Fruit fly (Drosophila melanogaster) whole organism, prepupa: Measurements from ENCODE around the gene CG34404.

Experiments
- Blimp-1 ChIP-seq: fragments of 200-800 bp; sonication (Bioruptor generic); optimal IDR thresholded peaks from 3 replicates; lab custom pipeline; 2017; ENCODE audit warnings: missing biosample characterization, missing genetic modification characterization, mild to moderate bottlenecking, moderate library complexity, missing genetic modification reagents
- CG6808 ChIP-seq: fragments of 200-800 bp; sonication (Bioruptor generic); optimal IDR thresholded peaks from 3 replicates; lab custom pipeline; 2017; ENCODE audit warnings: missing biosample characterization, missing genetic modification characterization, mild to moderate bottlenecking, moderate library complexity, missing genetic modification reagents
- CG7368 ChIP-seq: fragments of 200-800 bp; sonication (Bioruptor generic); optimal IDR thresholded peaks from 3 replicates; lab custom pipeline; 2016; ENCODE audit warnings: missing biosample characterization, missing genetic modification characterization
- CG8319 ChIP-seq: fragments of 200-800 bp; sonication (Bioruptor generic); optimal IDR thresholded peaks from 3 replicates; lab custom pipeline; 2016; ENCODE audit warnings: missing biosample characterization, missing genetic modification characterization
- Eip75B ChIP-seq: fragments of 200-800 bp; sonication (Bioruptor generic); optimal IDR thresholded peaks from 3 replicates; lab custom pipeline; 2016; ENCODE audit warnings: missing biosample characterization, missing genetic modification characterization
- Gug ChIP-seq: fragments of 200-800 bp; sonication (Bioruptor generic); IDR thresholded peaks from 2 replicates; pipeline ENCODE4 v1.3.6; 2022; ENCODE audit warnings: missing biosample characterization, missing genetic modification characterization
- Sox102F ChIP-seq: fragments of 200-800 bp; sonication (Bioruptor generic); optimal IDR thresholded peaks from 2 replicates; lab custom pipeline; 2016; ENCODE audit warnings: missing biosample characterization, mild to moderate bottlenecking, missing genetic modification characterization
- Sox14 ChIP-seq: fragments of 200-800 bp; sonication (Bioruptor generic); optimal IDR thresholded peaks from 3 replicates; lab custom pipeline; 2016; ENCODE audit warnings: missing biosample characterization, missing genetic modification characterization
- fd59A ChIP-seq: fragments of 200-800 bp; sonication (Bioruptor generic); optimal IDR thresholded peaks from 2 replicates; lab custom pipeline; 2017; ENCODE audit warnings: missing biosample characterization, mild to moderate bottlenecking, missing genetic modification characterization, missing genetic modification reagents
- fd85E ChIP-seq: fragments of 200-800 bp; sonication (Bioruptor generic); optimal IDR thresholded peaks from 3 replicates; lab custom pipeline; 2016; ENCODE audit warnings: missing biosample characterization, missing genetic modification characterization
- svp ChIP-seq: fragments of 200-800 bp; sonication (Bioruptor generic); peaks from one replicate; lab custom pipeline; 2016; ENCODE audit warnings: missing biosample characterization, missing genetic modification characterization

DNA sequence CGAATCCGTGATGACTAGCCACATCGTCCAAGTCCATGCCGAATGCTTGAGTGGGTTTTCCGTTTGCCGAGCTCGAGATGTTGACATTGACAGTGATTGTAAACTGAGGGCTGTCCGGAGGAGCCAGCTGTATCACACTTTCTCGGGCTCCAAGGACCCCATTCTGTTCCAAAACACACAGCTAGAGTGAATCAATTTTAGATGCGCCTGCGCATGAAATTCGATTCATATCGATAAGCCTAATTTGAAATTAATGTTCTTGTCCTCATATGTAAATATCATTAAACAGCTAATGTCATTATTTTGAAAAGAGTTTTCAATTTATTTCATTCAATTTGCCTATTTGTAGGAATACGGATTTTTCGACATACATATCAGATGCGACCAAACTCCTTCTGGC lies 2.3 kb upstream of the CG34404 start, which contains the start of gene CG14868:
- TF ChIP-seq fd85E (no peak), Gug (GFP tag; lab: Robert Waterston, UW) (no peak), CG8319 (no peak), Blimp-1 (GFP tag; lab: Kevin White, UChicago) (no peak), Sox102F (GFP tag; lab: Kevin White, UChicago) (no peak), CG7368 (GFP tag; lab: Kevin White, UChicago) (no peak), CG6808 (no peak), Sox14 (no peak), fd59A (GFP tag; lab: Kevin White, UChicago) (no peak), svp (GFP tag; lab: Kevin White, UChicago) (no peak), Eip75B (GFP tag; lab: Kevin White, UChicago) (no peak)
